Fruit fly (Drosophila melanogaster) whole organism, adult: Measurements from ENCODE around the gene CG42613.

ENCODE experiments used
- CG11617 ChIP-seq: fragments of 200-800 bp; sonication (Bioruptor generic); optimal IDR thresholded peaks from 2 replicates; lab custom pipeline; 2017; ENCODE audit warnings: mild to moderate bottlenecking, missing biosample characterization, missing genetic modification reagents, missing genetic modification characterization
- CG12768 ChIP-seq: fragments of 200-800 bp; sonication (Bioruptor generic); optimal IDR thresholded peaks from 2 replicates; lab custom pipeline; 2017; ENCODE audit warnings: missing biosample characterization, missing genetic modification characterization, mild to moderate bottlenecking, moderate library complexity, missing genetic modification reagents
- CG14711 ChIP-seq: fragments of 200-800 bp; sonication (Bioruptor generic); optimal IDR thresholded peaks from 2 replicates; lab custom pipeline; 2018; ENCODE audit warnings: missing biosample characterization, mild to moderate bottlenecking, missing genetic modification characterization, moderate library complexity
- CG1620 ChIP-seq: fragments of 200-800 bp; sonication (Bioruptor generic); optimal IDR thresholded peaks from 2 replicates; lab custom pipeline; 2016; ENCODE audit warnings: missing biosample characterization, missing genetic modification characterization
- CG33017 ChIP-seq: fragments of 200-800 bp; sonication (Bioruptor generic); optimal IDR thresholded peaks from 2 replicates; lab custom pipeline; 2018; ENCODE audit warnings: missing biosample characterization, mild to moderate bottlenecking, missing genetic modification characterization, moderate library complexity
- CG5204 ChIP-seq: fragments of 200-800 bp; sonication (Bioruptor generic); optimal IDR thresholded peaks from 2 replicates; lab custom pipeline; 2016; ENCODE audit warnings: missing biosample characterization, missing genetic modification characterization
- CG7045 ChIP-seq: fragments of 200-800 bp; sonication (Bioruptor generic); optimal IDR thresholded peaks from 2 replicates; lab custom pipeline; 2017; ENCODE audit warnings: missing biosample characterization, mild to moderate bottlenecking, missing genetic modification characterization
- CG7101 ChIP-seq: fragments of 200-800 bp; sonication (Bioruptor generic); optimal IDR thresholded peaks from 2 replicates; lab custom pipeline; 2018; ENCODE audit warnings: missing biosample characterization, mild to moderate bottlenecking, missing genetic modification characterization, moderate library complexity
- Clk ChIP-seq: fragments of 200-800 bp; sonication (Bioruptor generic); optimal IDR thresholded peaks from 2 replicates; lab custom pipeline; 2017; ENCODE audit warnings: missing biosample characterization, missing genetic modification characterization
- Crg-1 ChIP-seq: fragments of 200-800 bp; sonication (Bioruptor generic); optimal IDR thresholded peaks from 2 replicates; lab custom pipeline; 2016; ENCODE audit warnings: missing biosample characterization, missing genetic modification characterization
- Hr96 ChIP-seq: fragments of 200-800 bp; sonication (Bioruptor generic); optimal IDR thresholded peaks from 2 replicates; lab custom pipeline; 2016; ENCODE audit warnings: missing biosample characterization, missing genetic modification characterization
- Mnt ChIP-seq: fragments of 200-800 bp; sonication (Bioruptor generic); optimal IDR thresholded peaks from 2 replicates; lab custom pipeline; 2016; ENCODE audit warnings: missing biosample characterization, mild to moderate bottlenecking, missing genetic modification characterization
- bab1 ChIP-seq: fragments of 200-800 bp; sonication (Bioruptor generic); optimal IDR thresholded peaks from 3 replicates; lab custom pipeline; 2019; ENCODE audit warnings: missing biosample characterization, mild to moderate bottlenecking, missing genetic modification characterization, moderate library complexity
- cic ChIP-seq: fragments of 200-800 bp; sonication (Bioruptor generic); optimal IDR thresholded peaks from 2 replicates; lab custom pipeline; 2017; ENCODE audit warnings: missing biosample characterization, mild to moderate bottlenecking, missing genetic modification characterization, moderate library complexity
- cnc ChIP-seq, 2 experiments: fragments of >200 bp; optimal IDR thresholded peaks; 2 replicates each; lab custom pipeline; 2017
- kay ChIP-seq: fragments of 200-800 bp; sonication (Bioruptor generic); peaks from one replicate; lab custom pipeline; 2016; ENCODE audit warnings: missing biosample characterization, missing genetic modification characterization, borderline replicate concordance
- ovo ChIP-seq: fragments of 200-800 bp; sonication (Bioruptor generic); optimal IDR thresholded peaks from 2 replicates; lab custom pipeline; 2016; ENCODE audit warnings: missing biosample characterization, missing genetic modification characterization
- pad ChIP-seq: fragments of 200-800 bp; sonication (Bioruptor generic); optimal IDR thresholded peaks from 3 replicates; lab custom pipeline; 2017; ENCODE audit warnings: missing biosample characterization, missing genetic modification characterization, mild to moderate bottlenecking, moderate library complexity, missing genetic modification reagents
- tj ChIP-seq: fragments of 200-800 bp; sonication (Bioruptor generic); optimal IDR thresholded peaks from 3 replicates; lab custom pipeline; 2017; ENCODE audit warnings: missing biosample characterization, mild to moderate bottlenecking, missing genetic modification characterization, moderate library complexity
- toe ChIP-seq: fragments of 200-800 bp; sonication (Bioruptor generic); optimal IDR thresholded peaks from 2 replicates; lab custom pipeline; 2016; ENCODE audit warnings: missing biosample characterization, missing genetic modification characterization

Gene CG42613

DNA sequence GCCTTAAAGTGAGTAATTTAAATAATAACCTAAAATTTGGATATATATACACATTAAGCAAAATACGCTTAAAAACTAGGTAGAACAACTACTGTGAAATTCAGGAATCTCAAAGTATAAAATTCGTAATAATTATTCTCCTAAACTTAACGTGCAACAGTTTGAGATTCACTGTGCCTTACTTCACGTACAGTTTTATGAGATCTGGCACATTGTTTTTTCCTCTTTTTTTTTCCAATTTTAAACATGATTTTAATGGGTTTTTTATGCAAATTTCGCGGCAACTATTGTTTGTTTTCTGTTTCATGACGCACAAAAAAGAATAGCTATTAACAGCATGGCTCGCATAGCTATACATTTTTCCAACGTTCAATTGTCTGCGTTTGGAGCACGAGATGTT is 82.9 kb downstream of the CG42613 start:
- TF ChIP-seq CG33017 (no peak), kay (GFP tag; lab: Kevin White, UChicago) (no peak), CG7045 (no peak), CG12768 (no peak), CG7101 (tag; lab: Kevin White, UChicago) (no peak), Crg-1 (no peak), tj (GFP tag; lab: Kevin White, UChicago) (no peak)

DNA sequence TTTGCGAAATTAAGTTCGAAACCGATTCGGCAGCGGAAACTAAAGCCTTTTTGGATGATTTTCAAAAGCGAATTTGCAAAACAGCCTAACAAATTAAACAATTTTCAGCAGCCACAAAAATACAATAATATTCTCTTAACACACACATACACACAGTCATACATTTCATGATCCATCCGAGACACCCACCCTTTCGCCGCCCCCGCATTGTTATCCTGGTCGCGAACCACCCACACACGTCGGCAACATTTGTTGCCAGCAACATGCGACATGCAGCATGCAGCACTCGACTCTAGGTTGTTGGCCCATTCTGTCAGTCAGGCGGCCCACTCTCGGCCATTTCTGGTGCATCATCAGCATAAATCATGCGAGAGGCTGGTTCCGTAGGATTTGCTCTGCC is 85.0 kb downstream of the CG42613 start:
- no peak for TF ChIP-seq Clk (GFP tag; lab: Kevin White, UChicago)
- no peak for TF ChIP-seq CG11617 (GFP tag; lab: Kevin White, UChicago)
- TF ChIP-seq CG5204: no peak
- no peak for TF ChIP-seq ovo (GFP tag; lab: Kevin White, UChicago)
- TF ChIP-seq CG1620 (GFP tag; lab: Kevin White, UChicago): no peak
- TF ChIP-seq CG7045: no peak
- no peak for TF ChIP-seq CG7101 (tag; lab: Kevin White, UChicago)
- TF ChIP-seq Crg-1: no peak
- TF ChIP-seq Mnt (GFP tag; lab: Kevin White, UChicago): no peak
- TF ChIP-seq CG14711 (tag; lab: Kevin White, UChicago): no peak
- no peak for TF ChIP-seq bab1 (GFP tag; lab: Kevin White, UChicago)
- TF ChIP-seq cnc (optimal IDR thresholded peaks at IDR 0.05; lab: Kevin White, UChicago): no peak
- TF ChIP-seq cic (GFP tag; lab: Kevin White, UChicago): no peak
- no peak for TF ChIP-seq tj (GFP tag; lab: Kevin White, UChicago)
- no peak for TF ChIP-seq CG12768
- no peak for TF ChIP-seq pad (GFP tag; lab: Kevin White, UChicago)
- TF ChIP-seq Hr96 (GFP tag; lab: Kevin White, UChicago): no peak

DNA sequence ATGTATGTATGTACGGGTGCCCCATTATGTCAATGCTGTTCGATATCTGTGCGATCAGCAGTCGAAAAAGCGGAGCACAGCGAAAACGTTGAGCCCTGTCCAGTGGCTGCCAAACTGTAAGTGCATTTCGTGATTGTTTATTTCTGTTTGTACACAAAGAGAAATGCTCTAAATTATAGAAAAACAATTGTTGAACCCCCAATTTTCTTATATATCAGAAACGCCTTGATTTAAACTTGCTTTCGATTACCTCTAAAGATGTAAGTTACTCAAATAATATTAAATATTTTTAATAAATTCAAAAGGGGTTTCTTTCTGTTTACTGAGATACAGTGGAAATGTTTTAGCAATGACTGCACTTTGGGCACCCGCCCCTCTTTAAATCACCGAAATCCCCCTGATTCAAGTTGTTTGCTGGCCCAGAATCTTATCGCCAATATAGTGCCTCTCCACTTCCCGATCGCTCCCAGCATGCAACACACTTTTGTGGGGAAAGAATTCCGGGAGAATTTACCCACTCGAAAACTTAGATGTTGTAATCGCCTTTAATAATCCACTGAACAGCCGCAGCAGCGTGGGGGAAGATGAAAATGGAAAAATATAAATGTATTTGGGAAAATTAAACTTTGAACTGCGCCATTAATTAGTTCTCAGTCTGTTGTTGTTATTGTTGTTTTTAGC is 85.9 kb downstream of the CG42613 start:
- TF ChIP-seq CG7101 (tag; lab: Kevin White, UChicago) (peak; percentile 48), Mnt (GFP tag; lab: Kevin White, UChicago) (no peak), tj (GFP tag; lab: Kevin White, UChicago) (peak; percentile 98), CG14711 (tag; lab: Kevin White, UChicago) (peak; percentile 42), bab1 (GFP tag; lab: Kevin White, UChicago) (peak; percentile 25), CG33017 (peak; percentile 37)

DNA sequence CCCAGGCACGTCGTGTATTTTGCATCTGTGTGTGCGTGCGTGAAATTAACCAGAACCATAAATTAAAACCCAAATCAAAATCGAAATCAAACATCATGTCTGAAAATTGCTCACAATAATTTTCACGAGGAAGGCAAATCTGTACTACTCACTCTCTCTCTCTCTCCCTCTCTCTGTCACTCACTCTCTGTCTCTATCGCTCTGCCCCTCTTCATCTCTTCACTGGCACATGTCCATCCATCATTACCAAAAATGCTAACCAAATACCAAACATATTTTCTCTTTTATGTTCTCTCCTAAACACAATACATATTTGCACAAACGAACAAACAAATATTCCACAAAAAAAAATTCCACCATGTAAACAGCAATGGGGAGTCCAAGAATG is 86.4 kb downstream of the CG42613 start:
- TF ChIP-seq bab1 (GFP tag; lab: Kevin White, UChicago) (no peak), pad (GFP tag; lab: Kevin White, UChicago) (no peak), tj (GFP tag; lab: Kevin White, UChicago) (no peak), CG5204 (no peak), Crg-1 (no peak)

DNA sequence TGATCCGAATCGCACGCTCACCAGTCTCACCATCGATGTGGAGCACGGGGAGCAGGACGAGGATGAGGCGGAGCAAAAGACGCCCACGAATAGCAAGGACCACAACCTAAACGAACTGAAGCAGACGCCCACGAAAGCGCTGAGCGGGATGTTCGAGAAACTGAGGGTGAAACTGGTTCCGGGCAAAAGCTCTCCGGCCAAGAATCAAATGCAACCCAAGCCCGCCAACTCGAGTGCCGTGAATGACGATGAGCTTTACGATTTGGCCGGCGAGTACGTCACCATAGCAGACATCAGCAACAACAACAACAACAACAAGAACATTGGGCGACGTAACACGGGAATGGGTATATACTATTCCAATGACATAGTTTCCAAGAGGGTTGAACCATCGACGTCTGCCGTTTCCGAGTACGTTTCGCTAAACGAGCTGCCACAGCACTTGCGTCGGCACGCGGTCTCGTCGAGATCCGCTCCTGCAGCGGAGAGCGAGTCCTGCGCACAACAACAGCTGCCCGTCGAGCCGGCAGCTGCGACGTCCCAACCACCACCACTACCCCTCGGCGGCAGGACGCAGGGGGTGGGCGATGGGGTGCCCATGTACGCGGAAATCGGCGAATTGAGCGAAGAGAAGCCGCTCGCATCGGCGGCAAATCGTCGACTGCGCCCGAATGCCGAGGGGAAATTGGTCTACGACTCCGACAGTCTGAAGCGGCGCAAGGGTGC is 88.5 kb downstream of the CG42613 start:
- TF ChIP-seq kay (GFP tag; lab: Kevin White, UChicago): no peak
- peak; percentile 82 for TF ChIP-seq pad (GFP tag; lab: Kevin White, UChicago)
- no peak for TF ChIP-seq CG11617 (GFP tag; lab: Kevin White, UChicago)
- TF ChIP-seq CG7045: no peak
- TF ChIP-seq CG14711 (tag; lab: Kevin White, UChicago): no peak
- peak; percentile 13 for TF ChIP-seq cic (GFP tag; lab: Kevin White, UChicago)
- TF ChIP-seq toe: no peak
- TF ChIP-seq ovo (GFP tag; lab: Kevin White, UChicago): no peak

DNA sequence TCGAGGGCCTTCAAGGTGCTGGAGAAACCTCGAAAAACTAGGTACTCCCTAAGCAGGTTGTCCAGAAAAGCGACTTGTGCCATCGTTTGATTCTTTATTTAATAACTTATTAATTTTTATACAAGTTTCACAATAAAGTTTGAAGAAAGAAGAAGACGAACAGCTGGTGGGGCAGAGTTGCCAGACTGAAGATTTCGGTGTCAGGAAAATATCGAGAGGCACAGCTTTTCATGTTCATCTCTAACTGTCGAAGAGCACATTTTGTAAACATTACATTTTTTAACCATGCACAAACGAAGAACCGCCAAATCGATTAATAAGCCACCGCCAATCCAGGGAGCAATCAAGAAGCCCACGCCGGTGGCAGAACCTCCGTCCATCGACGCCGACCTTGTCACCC is 94.9 kb downstream of the CG42613 start, which contains the start of the genes CG6005 and CG14286:
Gene CG6005, minus strand, starts transcription at position 169 of the 400 bp plus-strand sequence.
Gene CG14286, plus strand, starts transcription at position 231 of the 400 bp plus-strand sequence.
- peak; percentile 30 for TF ChIP-seq CG7101 (tag; lab: Kevin White, UChicago)
- peak; percentile 51 for TF ChIP-seq tj (GFP tag; lab: Kevin White, UChicago)
- peak; percentile 3 for TF ChIP-seq CG14711 (tag; lab: Kevin White, UChicago)
- no peak for TF ChIP-seq cic (GFP tag; lab: Kevin White, UChicago)
- peak; percentile 18 for TF ChIP-seq bab1 (GFP tag; lab: Kevin White, UChicago)
- no peak for TF ChIP-seq cnc (optimal IDR thresholded peaks at IDR 0.05; lab: Kevin White, UChicago)
- TF ChIP-seq toe: no peak
- TF ChIP-seq CG11617 (GFP tag; lab: Kevin White, UChicago): peak; percentile 25
- no peak for TF ChIP-seq Clk (GFP tag; lab: Kevin White, UChicago)
- TF ChIP-seq Hr96 (GFP tag; lab: Kevin White, UChicago): peak; percentile 33
- TF ChIP-seq kay (GFP tag; lab: Kevin White, UChicago): no peak
- peak; percentile 29 for TF ChIP-seq Crg-1
- TF ChIP-seq CG5204: no peak
- peak; percentile 23 for TF ChIP-seq ovo (GFP tag; lab: Kevin White, UChicago)
- TF ChIP-seq pad (GFP tag; lab: Kevin White, UChicago): no peak
- TF ChIP-seq CG12768: no peak
- peak; percentile 70 for TF ChIP-seq Mnt (GFP tag; lab: Kevin White, UChicago)
- no peak for TF ChIP-seq CG7045
- peak; percentile 77 for TF ChIP-seq CG1620 (GFP tag; lab: Kevin White, UChicago)
- no peak for TF ChIP-seq CG33017
